Fruit fly (Drosophila melanogaster): ENCODE results near the gene hyx.
A peak's percentile ranks its signal among the peaks of the same experiment; 100 is the strongest.

hyx gene

DNA sequence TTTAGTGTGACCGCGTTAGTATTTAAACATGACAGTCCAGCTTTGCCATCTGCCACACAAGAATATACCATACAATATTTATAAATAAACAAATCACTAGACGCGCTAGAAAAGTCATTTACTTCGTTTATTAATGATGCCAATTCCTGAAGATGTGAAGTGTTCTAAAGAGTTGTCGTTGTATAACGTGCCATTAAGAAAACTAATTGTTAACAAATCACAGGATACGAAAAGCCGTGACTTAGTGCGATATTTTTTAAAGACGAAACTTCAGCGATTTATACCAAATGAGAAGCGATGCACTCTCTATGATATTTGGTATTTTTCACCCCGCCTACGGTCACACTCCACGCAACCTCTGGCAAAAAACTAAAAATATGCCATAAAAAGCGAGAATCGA lies 888 bp downstream of the hyx start, which contains the start of gene neur (continued):
- TF ChIP-seq grau (tag; optimal IDR thresholded peaks at IDR 0.05): peak; percentile 34
- TF ChIP-seq CG9876 (GFP tag; optimal IDR thresholded peaks at IDR 0.05): no peak
- no peak for TF ChIP-seq CG5180 (GFP tag; optimal IDR thresholded peaks at IDR 0.05)
- no peak for TF ChIP-seq fu2 (GFP tag; optimal IDR thresholded peaks at IDR 0.05)
- no peak for TF ChIP-seq CG7556 (GFP tag; optimal IDR thresholded peaks at IDR 0.05)
- TF ChIP-seq CG12391 (tag; optimal IDR thresholded peaks at IDR 0.05): peak; percentile 45
- TF ChIP-seq CG14014 (GFP tag; IDR thresholded peaks at IDR 0.05): no peak
- TF ChIP-seq phol (tag; optimal IDR thresholded peaks at IDR 0.05): peak; percentile 67
- TF ChIP-seq sc (optimal IDR thresholded peaks at IDR 0.05): no peak
- TF ChIP-seq sc (GFP tag; optimal IDR thresholded peaks at IDR 0.05): no peak
- no peak for TF ChIP-seq Ada2b (GFP tag; IDR thresholded peaks at IDR 0.05)
- no peak for TF ChIP-seq pros (GFP tag; optimal IDR thresholded peaks at IDR 0.05)
- no peak for TF ChIP-seq CG18764 (GFP tag; optimal IDR thresholded peaks at IDR 0.05)
- TF ChIP-seq Scr (GFP tag; IDR thresholded peaks at IDR 0.05; ENCODE audit: partially characterized antibody): peak; percentile 78
- TF ChIP-seq btn (GFP tag; optimal IDR thresholded peaks at IDR 0.05): no peak
- TF ChIP-seq CG1603 (tag; optimal IDR thresholded peaks at IDR 0.05): peak; percentile 29
- no peak for TF ChIP-seq CG15479 (GFP tag; optimal IDR thresholded peaks at IDR 0.05)
- no peak for TF ChIP-seq CG6765 (GFP tag; optimal IDR thresholded peaks at IDR 0.05)
- TF ChIP-seq Ets65A (GFP tag): peak; percentile 91
- peak; percentile 24 for TF ChIP-seq CG8290 (GFP tag; optimal IDR thresholded peaks at IDR 0.05)
- TF ChIP-seq CG8290 (tag; optimal IDR thresholded peaks at IDR 0.05): peak in 1 of 2 experiments; percentile 1
- no peak for TF ChIP-seq CG11247 (GFP tag; IDR thresholded peaks at IDR 0.05)
- peak; percentile 35 for TF ChIP-seq gro (GFP tag; optimal IDR thresholded peaks at IDR 0.05)
- no peak for TF ChIP-seq HHEX (GFP tag; optimal IDR thresholded peaks at IDR 0.05)
- TF ChIP-seq Elba2 (GFP tag; optimal IDR thresholded peaks at IDR 0.05): no peak
- TF ChIP-seq slbo (GFP tag; IDR thresholded peaks at IDR 0.05): peak; percentile 39; the same call in 1 of the 2 replicates
- TF ChIP-seq otp (GFP tag; IDR thresholded peaks at IDR 0.05): no peak
- TF ChIP-seq zfh1 (GFP tag; IDR thresholded peaks at IDR 0.05): 0 out of 3 replicates have a peak, but pooled peaks have one; percentile 35
- peak; percentile 26 for TF ChIP-seq NC2β (GFP tag; optimal IDR thresholded peaks at IDR 0.05)
- TF ChIP-seq CG8281 (tag; optimal IDR thresholded peaks at IDR 0.05): no peak
- peak; percentile 31 for TF ChIP-seq gsb-n (tag; optimal IDR thresholded peaks at IDR 0.05)
- TF ChIP-seq org-1 (GFP tag; optimal IDR thresholded peaks at IDR 0.05): no peak
- peak; percentile 78 for TF ChIP-seq Opbp (GFP tag; IDR thresholded peaks at IDR 0.05; ENCODE audit: partially characterized antibody)
- peak; percentile 46; the same call in 1 of the 3 replicates for TF ChIP-seq ci (GFP tag; IDR thresholded peaks at IDR 0.05)
- TF ChIP-seq CG14710 (tag; optimal IDR thresholded peaks at IDR 0.05): peak; percentile 73
- peak; percentile 20 for TF ChIP-seq HmgZ (tag; optimal IDR thresholded peaks at IDR 0.05)
- no peak for TF ChIP-seq CG16863 (GFP tag; optimal IDR thresholded peaks at IDR 0.05)
- no peak for TF ChIP-seq Hr51 (GFP tag; optimal IDR thresholded peaks at IDR 0.05)
- no peak for TF ChIP-seq sima (GFP tag; optimal IDR thresholded peaks at IDR 0.05)
- TF ChIP-seq kay (GFP tag; optimal IDR thresholded peaks at IDR 0.05): no peak
- no peak for TF ChIP-seq CG6254 (GFP tag; optimal IDR thresholded peaks at IDR 0.05)
- no peak for TF ChIP-seq trh (GFP tag; optimal IDR thresholded peaks at IDR 0.05)
- TF ChIP-seq lov (optimal IDR thresholded peaks at IDR 0.05): no peak
- no peak for TF ChIP-seq lov (GFP tag; IDR thresholded peaks at IDR 0.05)
- TF ChIP-seq CG30020 (tag; optimal IDR thresholded peaks at IDR 0.05): peak; percentile 38
- peak; percentile 41 for TF ChIP-seq Nf-YC (tag; optimal IDR thresholded peaks at IDR 0.05)
- TF ChIP-seq CG30431 (GFP tag; optimal IDR thresholded peaks at IDR 0.05): no peak
- TF ChIP-seq twi (tag; optimal IDR thresholded peaks at IDR 0.05): peak; percentile 28
- TF ChIP-seq lilli (GFP tag; optimal IDR thresholded peaks at IDR 0.05): peak; percentile 35
- peak; percentile 72 for TF ChIP-seq unc-4 (GFP tag; IDR thresholded peaks at IDR 0.05; ENCODE audit: partially characterized antibody)
- TF ChIP-seq aop (GFP tag; IDR thresholded peaks at IDR 0.05): no peak
- no peak for TF ChIP-seq Oli (tag; optimal IDR thresholded peaks at IDR 0.05)
